Fruit fly (Drosophila melanogaster): ENCODE results near the gene CG11380.

Gene CG11380

DNA sequence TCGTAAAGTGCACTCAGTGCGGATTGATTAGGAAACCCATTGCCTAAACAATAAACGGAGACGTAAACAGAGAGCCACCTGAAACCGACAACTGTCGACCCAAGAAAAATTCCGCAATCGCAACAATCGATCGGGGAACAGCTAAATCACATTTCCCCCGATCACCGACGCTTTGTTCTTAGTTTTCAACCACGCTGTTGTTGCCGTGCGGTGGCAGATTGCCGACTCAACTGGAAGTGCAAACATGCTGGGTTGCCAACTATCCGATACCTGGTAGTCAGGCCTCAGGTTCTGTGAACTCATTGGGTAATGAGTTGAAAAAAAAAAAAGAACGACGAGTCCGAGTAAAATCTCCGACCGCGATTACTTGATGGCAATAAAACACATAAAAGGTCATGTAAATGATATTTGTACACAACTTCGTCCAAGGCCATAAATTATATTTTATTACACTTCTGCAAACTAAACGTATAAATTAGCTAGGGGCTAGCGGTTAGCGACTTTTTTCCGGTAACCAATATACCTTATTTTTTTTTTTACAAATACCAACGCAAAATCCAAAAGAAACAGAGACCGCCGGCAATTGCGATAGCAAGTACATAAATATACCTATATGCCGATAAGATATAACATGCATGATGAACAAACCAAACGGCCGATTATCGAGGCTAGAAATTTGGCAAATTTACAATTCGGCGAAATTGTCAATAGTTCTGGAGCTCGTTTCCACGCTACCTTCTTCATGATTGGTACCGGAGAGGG lies 20.8 kb upstream of the CG11380 start, which contains the start of gene CG11378:
TSS of gene CG11378 (plus strand) at position 712 of the 762 bp plus-strand sequence.
- TF ChIP-seq dpn (GFP tag; optimal IDR thresholded peaks at IDR 0.05) (no peak), ATbp (GFP tag; optimal IDR thresholded peaks at IDR 0.05) (no peak), ro (GFP tag; IDR thresholded peaks at IDR 0.05) (no peak), Ets65A (GFP tag) (peak; percentile 31), row (GFP tag; IDR thresholded peaks at IDR 0.05) (peak; percentile 31; the same call in 1 of the 3 replicates), CG2678 (tag; optimal IDR thresholded peaks at IDR 0.05) (peak; percentile 27), tna (GFP tag; IDR thresholded peaks at IDR 0.05; ENCODE audit: partially characterized antibody) (0 out of 2 replicates have a peak, but pooled peaks have one; percentile 7), ftz-f1 (GFP tag; optimal IDR thresholded peaks at IDR 0.05) (no peak), CG3995 (GFP tag; optimal IDR thresholded peaks at IDR 0.05) (peak; percentile 3), CG18599 (GFP tag; optimal IDR thresholded peaks at IDR 0.05) (peak; percentile 16), exex (tag; optimal IDR thresholded peaks at IDR 0.05) (peak; percentile 66), D19B (GFP tag; optimal IDR thresholded peaks at IDR 0.05) (peak; percentile 85), CG34376 (GFP tag; optimal IDR thresholded peaks at IDR 0.05) (peak; percentile 68), Fer2 (tag; optimal IDR thresholded peaks at IDR 0.05) (no peak), Dp (GFP tag; optimal IDR thresholded peaks at IDR 0.05) (no peak), CG9727 (GFP tag; optimal IDR thresholded peaks at IDR 0.05) (peak; percentile 12)

DNA sequence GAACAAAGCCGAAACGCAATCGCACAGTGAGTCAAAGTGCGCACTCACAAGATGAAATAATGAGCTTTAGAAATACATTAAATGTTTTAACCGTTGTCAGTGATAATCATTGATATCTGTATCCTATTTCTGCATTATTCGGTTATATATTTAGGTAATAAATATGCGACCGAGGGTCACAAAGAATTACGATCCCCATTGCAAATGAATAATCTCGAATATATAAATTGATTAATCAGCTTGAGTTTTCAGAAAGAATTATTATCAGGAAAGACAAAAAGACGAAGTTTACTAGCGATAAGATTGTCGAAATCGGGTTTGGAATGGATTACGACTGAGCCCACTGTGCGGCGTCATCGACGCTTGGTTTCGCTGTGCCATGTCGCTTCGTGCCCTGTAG lies 20.1 kb upstream of the CG11380 start:
- TF ChIP-seq CG12104 (GFP tag; optimal IDR thresholded peaks at IDR 0.05) (peak; percentile 5), ssp (GFP tag; IDR thresholded peaks at IDR 0.05) (no peak), CG2678 (tag; optimal IDR thresholded peaks at IDR 0.05) (peak; percentile 76), CG6654 (GFP tag; optimal IDR thresholded peaks at IDR 0.05) (peak; percentile 16), CG12071 (GFP tag; optimal IDR thresholded peaks at IDR 0.05) (peak; percentile 21), H2.0 (GFP tag; IDR thresholded peaks at IDR 0.05) (peak; percentile 6; the same call in 1 of the 2 replicates), Drgx (GFP tag; IDR thresholded peaks at IDR 0.05) (0 out of 2 replicates have a peak, but pooled peaks have one; percentile 40), Myb (GFP tag; optimal IDR thresholded peaks at IDR 0.05) (no peak), CG10209 (GFP tag; optimal IDR thresholded peaks at IDR 0.05) (peak; percentile 50), HHEX (GFP tag; optimal IDR thresholded peaks at IDR 0.05) (peak; percentile 56), Hr51 (GFP tag; optimal IDR thresholded peaks at IDR 0.05) (peak in 1 of 2 experiments; percentile 73), bigmax (GFP tag; optimal IDR thresholded peaks at IDR 0.05) (no peak), insv (GFP tag; optimal IDR thresholded peaks at IDR 0.05) (no peak), Sox102F (GFP tag; optimal IDR thresholded peaks at IDR 0.05) (peak; percentile 33), CG30431 (GFP tag; optimal IDR thresholded peaks at IDR 0.05) (no peak), grau (tag; optimal IDR thresholded peaks at IDR 0.05) (peak; percentile 68), CoRest (tag; optimal IDR thresholded peaks at IDR 0.05) (peak; percentile 65), nom (GFP tag; optimal IDR thresholded peaks at IDR 0.05) (peak; percentile 36), pan (optimal IDR thresholded peaks at IDR 0.05) (no peak), pan (GFP tag; optimal IDR thresholded peaks at IDR 0.05 in 1 of 2, IDR thresholded peaks at IDR 0.05 in 1 of 2) (peak in 1 of 2 experiments; percentile 45), H15 (GFP tag; IDR thresholded peaks at IDR 0.05) (peak; percentile 46; the same call in 1 of the 3 replicates), CG2712 (tag; optimal IDR thresholded peaks at IDR 0.05) (peak; percentile 45), Oli (tag; optimal IDR thresholded peaks at IDR 0.05) (peak; percentile 66), vfl (GFP tag; optimal IDR thresholded peaks at IDR 0.05) (peak; percentile 8), CG7928 (GFP tag; optimal IDR thresholded peaks at IDR 0.05) (no peak), CG12769 (tag; optimal IDR thresholded peaks at IDR 0.05) (peak; percentile 35), Fer3 (tag; optimal IDR thresholded peaks at IDR 0.05) (peak; percentile 43), CG11695 (GFP tag; IDR thresholded peaks at IDR 0.05) (peak; percentile 50; the same call in 1 of the 3 replicates), Rx (GFP tag; IDR thresholded peaks at IDR 0.05) (no peak), eve (GFP tag; optimal IDR thresholded peaks at IDR 0.05) (no peak), gsb (GFP tag; IDR thresholded peaks at IDR 0.05) (0 out of 2 replicates have a peak, but pooled peaks have one; percentile 11), klu (GFP tag; IDR thresholded peaks at IDR 0.05) (no peak)
